Fruit fly (Drosophila melanogaster) whole organism, embryonic: ENCODE measurements around the gene Xe7.

Source experiments
- CG1024 ChIP-seq: fragments of 200-800 bp; sonication (Bioruptor generic); IDR thresholded peaks from 2 replicates; pipeline ENCODE4 v1.3.6; 2022; ENCODE audit warnings: missing biosample characterization, missing genetic modification characterization
- CG10321 ChIP-seq: fragments of 200-800 bp; sonication (Bioruptor generic); IDR thresholded peaks from 2 replicates; pipeline ENCODE4 v1.3.6; 2022; ENCODE audit warnings: missing biosample characterization, missing genetic modification characterization
- CG10543 ChIP-seq: fragments of 200-800 bp; sonication (Bioruptor generic); optimal IDR thresholded peaks from 3 replicates; lab custom pipeline; 2017; ENCODE audit warnings: missing biosample characterization, mild to moderate bottlenecking, missing genetic modification characterization, moderate library complexity
- CG11093 ChIP-seq: fragments of 200-800 bp; sonication (Bioruptor generic); IDR thresholded peaks from 3 replicates; pipeline ENCODE4 v1.3.6; 2022; ENCODE audit warnings: missing biosample characterization, missing genetic modification characterization
- CG11560 ChIP-seq: fragments of 200-800 bp; sonication (Bioruptor generic); IDR thresholded peaks from 3 replicates; pipeline ENCODE4 v1.3.6; 2022; ENCODE audit warnings: missing biosample characterization, missing genetic modification characterization
- CG13624 ChIP-seq: fragments of 200-800 bp; sonication (Bioruptor generic); optimal IDR thresholded peaks from 2 replicates; lab custom pipeline; 2016; ENCODE audit warnings: missing biosample characterization, missing genetic modification characterization
- CG15011 ChIP-seq: fragments of 200-800 bp; sonication (Bioruptor generic); optimal IDR thresholded peaks from 3 replicates; lab custom pipeline; 2018; ENCODE audit warnings: missing biosample characterization, mild to moderate bottlenecking, missing genetic modification characterization
- CG17568 ChIP-seq: fragments of 200-800 bp; sonication (Bioruptor generic); optimal IDR thresholded peaks from 2 replicates; lab custom pipeline; 2018; ENCODE audit warnings: missing biosample characterization, mild to moderate bottlenecking, missing genetic modification characterization, moderate library complexity
- CG30403 ChIP-seq: fragments of 200-800 bp; sonication (Bioruptor generic); optimal IDR thresholded peaks from 3 replicates; lab custom pipeline; 2016; ENCODE audit warnings: missing biosample characterization, missing genetic modification characterization
- CG30431 ChIP-seq: fragments of 200-800 bp; sonication (Bioruptor generic); optimal IDR thresholded peaks from 2 replicates; lab custom pipeline; 2017; ENCODE audit warnings: missing biosample characterization, missing genetic modification characterization
- CG32767 ChIP-seq: fragments of 200-800 bp; sonication (Bioruptor generic); IDR thresholded peaks from 2 replicates; pipeline ENCODE4 v1.3.6; 2022; ENCODE audit warnings: missing biosample characterization, missing genetic modification characterization
- CG7556 ChIP-seq: fragments of 200-800 bp; sonication (Bioruptor generic); optimal IDR thresholded peaks from 2 replicates; lab custom pipeline; 2017; ENCODE audit warnings: missing biosample characterization, mild to moderate bottlenecking, missing genetic modification characterization
- CG7786 ChIP-seq: fragments of 200-800 bp; sonication (Bioruptor generic); optimal IDR thresholded peaks from 2 replicates; lab custom pipeline; 2016; ENCODE audit warnings: missing biosample characterization, missing genetic modification characterization
- CG7987 ChIP-seq: fragments of 200-800 bp; sonication (Bioruptor generic); optimal IDR thresholded peaks from 2 replicates; lab custom pipeline; 2018; ENCODE audit warnings: missing biosample characterization, mild to moderate bottlenecking, missing genetic modification characterization, moderate library complexity
- CG8388 ChIP-seq: fragments of 200-800 bp; sonication (Bioruptor generic); optimal IDR thresholded peaks from 2 replicates; lab custom pipeline; 2019; ENCODE audit warnings: missing biosample characterization, mild to moderate bottlenecking, missing genetic modification characterization, moderate library complexity
- Dp ChIP-seq: fragments of 200-800 bp; sonication (Bioruptor generic); optimal IDR thresholded peaks from 2 replicates; lab custom pipeline; 2018; ENCODE audit warnings: missing biosample characterization, mild to moderate bottlenecking, missing genetic modification characterization, moderate library complexity
- Eip74EF ChIP-seq, 2 experiments: fragments of 200-800 bp in 1 of 2; fragments of >200 bp in 1 of 2; sonication (Bioruptor generic) in 1 of 2; optimal IDR thresholded peaks; 2 replicates each; lab custom pipeline; 2017 to 2019; ENCODE audit warnings: missing biosample characterization in 2 of 2, missing genetic modification characterization in 2 of 2, mild to moderate bottlenecking in 1 of 2, moderate library complexity in 1 of 2
- Ets97D ChIP-seq: fragments of 200-800 bp; sonication (Bioruptor generic); optimal IDR thresholded peaks from 3 replicates; lab custom pipeline; 2016; ENCODE audit warnings: missing biosample characterization, missing genetic modification characterization
- HLH4C ChIP-seq: fragments of 200-800 bp; sonication (Bioruptor generic); IDR thresholded peaks from 3 replicates; pipeline ENCODE4 v1.3.6; 2022; ENCODE audit warnings: missing biosample characterization, missing genetic modification characterization; ENCODE audit not compliant: partially characterized antibody
- Hmx ChIP-seq: fragments of 200-800 bp; sonication (Bioruptor generic); optimal IDR thresholded peaks from 2 replicates; lab custom pipeline; 2016; ENCODE audit warnings: missing biosample characterization, missing genetic modification characterization
- Hr3 ChIP-seq: fragments of 200-800 bp; sonication (Bioruptor generic); optimal IDR thresholded peaks from 3 replicates; lab custom pipeline; 2016; ENCODE audit warnings: missing biosample characterization, missing genetic modification characterization
- Hr78 ChIP-seq, 2 experiments: fragments of 200-800 bp in 1 of 2; fragments of >200 bp in 1 of 2; sonication (Bioruptor generic) in 1 of 2; optimal IDR thresholded peaks; 2 replicates each; lab custom pipeline; 2017 to 2019; ENCODE audit warnings: missing biosample characterization in 2 of 2, missing genetic modification characterization in 2 of 2, mild to moderate bottlenecking in 1 of 2, moderate library complexity in 1 of 2
- Lhr ChIP-seq: fragments of 200-800 bp; sonication (Bioruptor generic); optimal IDR thresholded peaks from 3 replicates; lab custom pipeline; 2017; ENCODE audit warnings: mild to moderate bottlenecking, missing biosample characterization, missing genetic modification reagents, missing genetic modification characterization
- MBD-R2 ChIP-seq: fragments of 200-800 bp; sonication (Bioruptor generic); IDR thresholded peaks from 2 replicates; pipeline ENCODE4 v1.3.6; 2022; ENCODE audit warnings: missing biosample characterization, missing genetic modification characterization
- Rx ChIP-seq: fragments of 200-800 bp; sonication (Bioruptor generic); IDR thresholded peaks from 2 replicates; pipeline ENCODE4 v1.3.6; 2022; ENCODE audit warnings: missing biosample characterization, missing genetic modification characterization
- Sry-δ ChIP-seq: fragments of 200-800 bp; sonication (Bioruptor generic); optimal IDR thresholded peaks from 2 replicates; lab custom pipeline; 2016; ENCODE audit warnings: missing biosample characterization, missing genetic modification characterization
- Taf1 ChIP-seq: fragments of 200-800 bp; sonication (Bioruptor generic); IDR thresholded peaks from 2 replicates; pipeline ENCODE4 v1.3.6; 2022; ENCODE audit warnings: missing biosample characterization, missing genetic modification characterization
- Xbp1 ChIP-seq: fragments of 200-800 bp; sonication (Bioruptor generic); optimal IDR thresholded peaks from 3 replicates; lab custom pipeline; 2016; ENCODE audit warnings: missing biosample characterization, mild to moderate bottlenecking, missing genetic modification characterization
- abd-A ChIP-seq: fragments of 200-800 bp; sonication (Bioruptor generic); optimal IDR thresholded peaks from 3 replicates; lab custom pipeline; 2019; ENCODE audit warnings: missing biosample characterization, mild to moderate bottlenecking, missing genetic modification characterization, moderate library complexity
- ap ChIP-seq: fragments of 200-800 bp; sonication (Bioruptor generic); IDR thresholded peaks from 2 replicates; pipeline ENCODE4 v1.3.6; 2022; ENCODE audit warnings: missing biosample characterization, missing genetic modification characterization
- chif ChIP-seq, 2 experiments: fragments of 200-800 bp; sonication (Bioruptor generic); optimal IDR thresholded peaks; 3 replicates each; lab custom pipeline; 2016; ENCODE audit warnings: missing biosample characterization in 2 of 2, missing genetic modification characterization in 2 of 2
- chn ChIP-seq: fragments of 200-800 bp; sonication (Bioruptor generic); optimal IDR thresholded peaks from 2 replicates; lab custom pipeline; 2016; ENCODE audit warnings: missing biosample characterization, missing genetic modification characterization
- dan ChIP-seq: fragments of 200-800 bp; sonication (Bioruptor generic); IDR thresholded peaks from 2 replicates; pipeline ENCODE4 v1.3.6; 2022; ENCODE audit warnings: missing biosample characterization, missing genetic modification characterization
- dimm ChIP-seq: fragments of 200-800 bp; sonication (Bioruptor generic); IDR thresholded peaks from 2 replicates; pipeline ENCODE4 v1.3.6; 2022; ENCODE audit warnings: missing biosample characterization, missing genetic modification characterization
- esg ChIP-seq: fragments of 200-800 bp; sonication (Bioruptor generic); conservative IDR thresholded peaks from 2 replicates; pipeline ENCODE4 v1.3.6; 2022; ENCODE audit warnings: missing biosample characterization, missing genetic modification characterization
- eve ChIP-seq, 2 experiments: fragments of >200 bp; optimal IDR thresholded peaks; 2 replicates each; lab custom pipeline; 2017; ENCODE audit warnings: missing biosample characterization in 2 of 2, missing genetic modification characterization in 2 of 2
- ftz-f1 ChIP-seq: fragments of 200-800 bp; sonication (Bioruptor generic); optimal IDR thresholded peaks from 2 replicates; lab custom pipeline; 2016; ENCODE audit warnings: missing biosample characterization, missing genetic modification characterization
- grn ChIP-seq: fragments of 200-800 bp; sonication (Bioruptor generic); optimal IDR thresholded peaks from 3 replicates; lab custom pipeline; 2017; ENCODE audit warnings: missing biosample characterization, missing genetic modification characterization
- gsb-n ChIP-seq: fragments of 200-800 bp; sonication (Bioruptor generic); optimal IDR thresholded peaks from 3 replicates; lab custom pipeline; 2018; ENCODE audit warnings: missing biosample characterization, mild to moderate bottlenecking, missing genetic modification characterization
- klu ChIP-seq: fragments of 200-800 bp; sonication (Bioruptor generic); IDR thresholded peaks from 2 replicates; pipeline ENCODE4 v1.3.6; 2022; ENCODE audit warnings: missing biosample characterization, missing genetic modification characterization
- kni ChIP-seq: fragments of 200-800 bp; sonication (Bioruptor generic); optimal IDR thresholded peaks from 3 replicates; lab custom pipeline; 2017; ENCODE audit warnings: mild to moderate bottlenecking, missing biosample characterization, missing genetic modification reagents, missing genetic modification characterization
- knrl ChIP-seq: fragments of 200-800 bp; sonication (Bioruptor generic); IDR thresholded peaks from 3 replicates; pipeline ENCODE4 v1.3.6; 2022; ENCODE audit warnings: missing biosample characterization, missing genetic modification characterization; ENCODE audit not compliant: partially characterized antibody
- lmd ChIP-seq: fragments of 200-800 bp; sonication (Bioruptor generic); IDR thresholded peaks from 2 replicates; pipeline ENCODE4 v1.3.6; 2022; ENCODE audit warnings: missing biosample characterization, missing genetic modification characterization
- lov ChIP-seq, 2 experiments: fragments of 200-800 bp in 1 of 2; fragments of >200 bp in 1 of 2; sonication (Bioruptor generic) in 1 of 2; IDR thresholded peaks in 1 of 2; optimal IDR thresholded peaks in 1 of 2; 2 replicates in 1 of 2; 3 replicates in 1 of 2; pipeline versions ENCODE4 v1.3.6 to Lab custom; 2017 to 2022; ENCODE audit warnings: missing biosample characterization in 1 of 2, missing genetic modification characterization in 1 of 2
- nmo ChIP-seq: fragments of 200-800 bp; sonication (Bioruptor generic); optimal IDR thresholded peaks from 2 replicates; lab custom pipeline; 2018; ENCODE audit warnings: missing biosample characterization, mild to moderate bottlenecking, missing genetic modification characterization, moderate library complexity
- pnt ChIP-seq: fragments of 200-800 bp; sonication (Bioruptor generic); optimal IDR thresholded peaks from 3 replicates; lab custom pipeline; 2016; ENCODE audit warnings: missing biosample characterization, missing genetic modification characterization
- sisA ChIP-seq: fragments of 200-800 bp; sonication (Bioruptor generic); IDR thresholded peaks from 2 replicates; pipeline ENCODE4 v1.3.6; 2022; ENCODE audit warnings: missing biosample characterization, missing genetic modification characterization
- trh ChIP-seq: fragments of 200-800 bp; sonication (Bioruptor generic); optimal IDR thresholded peaks from 2 replicates; lab custom pipeline; 2016; ENCODE audit warnings: missing biosample characterization, missing genetic modification characterization
- zen2 ChIP-seq: fragments of 200-800 bp; sonication (Bioruptor generic); IDR thresholded peaks from 3 replicates; pipeline ENCODE4 v1.3.6; 2022; ENCODE audit warnings: missing biosample characterization, missing genetic modification characterization; ENCODE audit not compliant: partially characterized antibody

Gene Xe7

DNA sequence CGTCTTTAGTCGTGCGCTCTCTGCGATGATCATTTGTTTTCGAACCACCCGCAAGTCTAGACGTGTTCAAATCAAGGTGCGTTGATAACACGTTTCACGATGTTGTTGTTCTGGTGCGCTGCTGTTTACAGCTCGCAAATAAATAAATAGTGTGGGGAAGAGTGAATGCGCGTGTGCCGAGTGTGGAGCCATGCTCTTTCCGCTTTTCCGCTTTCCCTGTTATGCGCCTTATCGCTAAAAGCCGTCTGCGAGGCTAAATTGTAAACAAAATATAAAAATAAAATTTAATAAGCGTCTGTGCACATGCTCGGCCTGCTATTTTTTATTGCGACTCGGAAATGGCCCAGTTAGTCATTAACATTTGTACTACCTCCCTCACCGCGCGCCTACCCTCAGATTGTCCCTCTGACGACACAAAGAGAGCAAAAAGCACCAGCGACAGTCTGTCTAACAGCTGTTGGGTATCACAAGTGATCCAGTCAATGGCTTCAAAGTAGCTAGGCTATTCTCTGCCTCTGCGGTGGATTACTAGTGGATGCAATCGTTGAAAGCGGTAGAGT, 3.6 kb upstream of the Xe7 start (continued):
- TF ChIP-seq CG11093 (GFP tag; lab: Robert Waterston, UW): peak; percentile 36; the same call in 1 of the 3 replicates
- TF ChIP-seq CG32767 (GFP tag; lab: Robert Waterston, UW): peak; percentile 48; the same call in 1 of the 2 replicates
- peak; percentile 79 for TF ChIP-seq CG7556 (GFP tag; lab: Kevin White, UChicago)
- no peak for TF ChIP-seq sisA (GFP tag; lab: Robert Waterston, UW)
- peak; percentile 97 for TF ChIP-seq kni (GFP tag; lab: Kevin White, UChicago)
- no peak for TF ChIP-seq CG11560 (tag; lab: Robert Waterston, UW)
- TF ChIP-seq CG7987: peak; percentile 97
- TF ChIP-seq Hr78 (GFP tag; optimal IDR thresholded peaks at IDR 0.05; lab: Kevin White, UChicago): peak in 1 of 2 experiments; percentile 5
- peak; percentile 48 for TF ChIP-seq CG7786
- peak; percentile 40 for TF ChIP-seq CG8388 (GFP tag; lab: Kevin White, UChicago)
- TF ChIP-seq lov (optimal IDR thresholded peaks at IDR 0.05; lab: Kevin White, UChicago): no peak
- TF ChIP-seq lov (GFP tag; IDR thresholded peaks at IDR 0.05; lab: Robert Waterston, UW): peak; percentile 77; the same call in 2 of the 3 replicates
- TF ChIP-seq CG13624: peak; percentile 71
- peak; percentile 38; the same call in 1 of the 2 replicates for TF ChIP-seq Rx (GFP tag; lab: Robert Waterston, UW)
- TF ChIP-seq CG30431 (GFP tag; lab: Kevin White, UChicago): peak; percentile 8
- TF ChIP-seq Taf1 (GFP tag; lab: Robert Waterston, UW): 0 out of 2 replicates have a peak, but pooled peaks have one; percentile 16
- TF ChIP-seq Ets97D: peak; percentile 26
- TF ChIP-seq klu (GFP tag; lab: Robert Waterston, UW): no peak
- TF ChIP-seq Eip74EF (GFP tag; optimal IDR thresholded peaks at IDR 0.05; lab: Kevin White, UChicago): peak in 1 of 2 experiments; percentile 91
- no peak for TF ChIP-seq CG30403 (GFP tag; lab: Kevin White, UChicago)
- no peak for TF ChIP-seq eve (GFP tag; optimal IDR thresholded peaks at IDR 0.05; lab: Kevin White, UChicago)
- no peak for TF ChIP-seq zen2 (GFP tag; lab: Robert Waterston, UW)
- no peak for TF ChIP-seq HLH4C (GFP tag; lab: Robert Waterston, UW)
- TF ChIP-seq CG15011: peak; percentile 80
- peak; percentile 40 for TF ChIP-seq Xbp1
- peak; percentile 84 for TF ChIP-seq gsb-n (tag; lab: Kevin White, UChicago)
- TF ChIP-seq ftz-f1 (GFP tag; lab: Kevin White, UChicago): peak; percentile 71
- TF ChIP-seq lmd (GFP tag; lab: Robert Waterston, UW): no peak
- TF ChIP-seq pnt (GFP tag; lab: Kevin White, UChicago): peak; percentile 18
- no peak for TF ChIP-seq dimm (GFP tag; lab: Robert Waterston, UW)
- peak; percentile 97 for TF ChIP-seq CG10543 (GFP tag; lab: Kevin White, UChicago)
- TF ChIP-seq dan: no peak
- TF ChIP-seq Lhr (GFP tag; lab: Kevin White, UChicago): peak; percentile 78
- peak; percentile 7 for TF ChIP-seq Sry-δ (GFP tag; lab: Kevin White, UChicago)
- peak; percentile 73 for TF ChIP-seq grn (GFP tag; lab: Kevin White, UChicago)
- TF ChIP-seq abd-A (tag; lab: Kevin White, UChicago): no peak
- no peak for TF ChIP-seq esg (GFP tag; lab: Robert Waterston, UW)
- TF ChIP-seq Hmx (GFP tag; lab: Kevin White, UChicago): no peak
- no peak for TF ChIP-seq knrl (GFP tag; lab: Robert Waterston, UW)
- TF ChIP-seq chif (GFP tag; optimal IDR thresholded peaks at IDR 0.05; lab: Kevin White, UChicago): peak; percentile 28 to 53
- peak; percentile 50 for TF ChIP-seq trh (GFP tag; lab: Kevin White, UChicago)
- peak; percentile 9; the same call in 1 of the 2 replicates for TF ChIP-seq ap
- peak; percentile 52; the same call in 1 of the 2 replicates for TF ChIP-seq CG1024 (GFP tag; lab: Robert Waterston, UW)
- peak; percentile 11 for TF ChIP-seq Hr3 (GFP tag; lab: Kevin White, UChicago)
- peak; percentile 39 for TF ChIP-seq chn (GFP tag; lab: Kevin White, UChicago)
- peak; percentile 46; the same call in 1 of the 2 replicates for TF ChIP-seq CG10321
- TF ChIP-seq Dp (GFP tag; lab: Kevin White, UChicago): no peak
- TF ChIP-seq nmo (GFP tag; lab: Kevin White, UChicago): no peak
- peak; percentile 93 for TF ChIP-seq CG17568 (GFP tag; lab: Kevin White, UChicago)
- TF ChIP-seq MBD-R2 (GFP tag; lab: Robert Waterston, UW): peak; percentile 22; the same call in 1 of the 2 replicates
